Fruit fly (Drosophila melanogaster) whole organism, wandering third instar larva: ENCODE measurements around the gene CG10969.

Experiments
- Abd-B ChIP-seq: fragments of >200 bp; optimal IDR thresholded peaks from 2 replicates; lab custom pipeline; 2017; ENCODE audit warnings: missing biosample characterization, missing genetic modification characterization
- HLH106 ChIP-seq: fragments of 200-800 bp; optimal IDR thresholded peaks from 3 replicates; lab custom pipeline; 2019; ENCODE audit warnings: missing biosample characterization, mild to moderate bottlenecking, missing genetic modification characterization, moderate library complexity
- Hr83 ChIP-seq: fragments of 200-300 bp; sonication (Bioruptor generic); optimal IDR thresholded peaks from 2 replicates; lab custom pipeline; 2016; ENCODE audit warnings: missing biosample characterization, mild to moderate bottlenecking, missing genetic modification characterization, moderate library complexity; ENCODE audit not compliant: poor library complexity, severe bottlenecking
- brk ChIP-seq: fragments of 200-800 bp; sonication (Bioruptor generic); optimal IDR thresholded peaks from 2 replicates; lab custom pipeline; 2016; ENCODE audit warnings: missing biosample characterization, mild to moderate bottlenecking, missing genetic modification characterization
- woc ChIP-seq: sonication (Bioruptor generic); optimal IDR thresholded peaks from 2 replicates; lab custom pipeline; 2016; ENCODE audit warnings: missing biosample characterization, mild to moderate bottlenecking, missing genetic modification characterization

dm6 chr3L:12803159-12804034 is 22.5 kb upstream of the CG10969 start:
- TF ChIP-seq brk (GFP tag; lab: Kevin White, UChicago): no peak
- no peak for TF ChIP-seq woc (GFP tag; lab: Kevin White, UChicago)
- TF ChIP-seq Hr83 (GFP tag; lab: Kevin White, UChicago): no peak
- no peak for TF ChIP-seq Abd-B
- peak; percentile 25 for TF ChIP-seq HLH106 (tag; lab: Kevin White, UChicago)
